Worm (Caenorhabditis elegans) whole organism, L4/young adult: ENCODE data around the gene srd-38.

Source experiments
- W03F9.2 ChIP-seq: fragments of 150-350 bp; optimal IDR thresholded peaks from 2 replicates; lab custom pipeline; 2014; ENCODE audit warnings: missing biosample characterization, missing genetic modification characterization
- dao-5 ChIP-seq: sonication (generic microtip); optimal IDR thresholded peaks from 2 replicates; lab custom pipeline; 2016; ENCODE audit warnings: missing genotype, missing genetic modification characterization, moderate library complexity, missing compliant biosample characterization
- him-1 ChIP-seq: sonication (generic microtip); optimal IDR thresholded peaks from 2 replicates; lab custom pipeline; 2016; ENCODE audit warnings: missing genotype, missing genetic modification reagents, missing genetic modification characterization, missing compliant biosample characterization

srd-38 gene

ce11 chrX:13267230-13267629 is 24.4 kb upstream of the srd-38 start, which contains the start of gene cyp-14A1:
Gene cyp-14A1, minus strand, starts transcription at chrX:13267355.
- no peak for TF ChIP-seq dao-5 (tag; lab: Kevin White, UChicago)

- no peak for TF ChIP-seq W03F9.2 (tag; lab: Kevin White, UChicago)
These were observed 22.0 kb upstream of the srd-38 start, which contains the start of gene cyp-14A2 for ce11 chrX:13269586-13269985. Gene cyp-14A2, minus strand, starts transcription at chrX:13269686.

- no peak for TF ChIP-seq him-1 (tag; lab: Kevin White, UChicago)
- TF ChIP-seq dao-5 (tag; lab: Kevin White, UChicago): no peak
- TF ChIP-seq W03F9.2 (tag; lab: Kevin White, UChicago): no peak
These were observed 17.5 kb upstream of the srd-38 start, which contains the start of gene cyp-14A3 for ce11 chrX:13274102-13274501. Gene cyp-14A3, minus strand, starts transcription at chrX:13274202.

ce11 chrX:13278876-13279275 is 12.7 kb upstream of the srd-38 start, which contains the start of gene phf-33:
Gene phf-33, minus strand, starts transcription at chrX:13278976.
- TF ChIP-seq dao-5 (tag; lab: Kevin White, UChicago) (no peak), him-1 (tag; lab: Kevin White, UChicago) (no peak), W03F9.2 (tag; lab: Kevin White, UChicago) (no peak)

- no peak for TF ChIP-seq dao-5 (tag; lab: Kevin White, UChicago)
- no peak for TF ChIP-seq W03F9.2 (tag; lab: Kevin White, UChicago)
- no peak for TF ChIP-seq him-1 (tag; lab: Kevin White, UChicago)
These were observed 8.1 kb upstream of the srd-38 start for ce11 chrX:13283462-13283861.

- TF ChIP-seq dao-5 (tag; lab: Kevin White, UChicago) (no peak), W03F9.2 (tag; lab: Kevin White, UChicago) (no peak), him-1 (tag; lab: Kevin White, UChicago) (no peak)
These were observed 7.5 kb upstream of the srd-38 start, which contains the start of gene cyp-14A4 for ce11 chrX:13284091-13284490. Gene cyp-14A4, minus strand, starts transcription at chrX:13284197.

ce11 chrX:13284618-13285017 is 7.0 kb upstream of the srd-38 start:
- TF ChIP-seq dao-5 (tag; lab: Kevin White, UChicago) (no peak), W03F9.2 (tag; lab: Kevin White, UChicago) (no peak), him-1 (tag; lab: Kevin White, UChicago) (no peak)

ce11 chrX:13286533-13286932 is 5.1 kb upstream of the srd-38 start, which contains the start of gene R04D3.2:
Gene R04D3.2, minus strand, starts transcription at chrX:13286633.
- TF ChIP-seq dao-5 (tag; lab: Kevin White, UChicago): no peak

ce11 chrX:13288715-13289114 is 2.9 kb upstream of the srd-38 start, which contains the start of gene R04D3.4:
Gene R04D3.4, minus strand, starts transcription at chrX:13288815.
- TF ChIP-seq W03F9.2 (tag; lab: Kevin White, UChicago) (no peak), him-1 (tag; lab: Kevin White, UChicago) (no peak), dao-5 (tag; lab: Kevin White, UChicago) (no peak)

ce11 chrX:13290531-13290930 is 1.1 kb upstream of the srd-38 start, which contains the start of gene R04D3.3:
Gene R04D3.3, minus strand, starts transcription at chrX:13290631.
- TF ChIP-seq dao-5 (tag; lab: Kevin White, UChicago) (no peak), him-1 (tag; lab: Kevin White, UChicago) (no peak), W03F9.2 (tag; lab: Kevin White, UChicago) (no peak)

ce11 chrX:13293023-13293422 is 1.4 kb downstream of the srd-38 start:
- TF ChIP-seq him-1 (tag; lab: Kevin White, UChicago): no peak
- TF ChIP-seq W03F9.2 (tag; lab: Kevin White, UChicago): no peak
- no peak for TF ChIP-seq dao-5 (tag; lab: Kevin White, UChicago)

ce11 chrX:13294669-13295068 is 3.1 kb downstream of the srd-38 start, which contains the start of gene srd-36:
Gene srd-36, minus strand, starts transcription at chrX:13294769.
- no peak for TF ChIP-seq W03F9.2 (tag; lab: Kevin White, UChicago)
- no peak for TF ChIP-seq him-1 (tag; lab: Kevin White, UChicago)
- TF ChIP-seq dao-5 (tag; lab: Kevin White, UChicago): no peak

- no peak for TF ChIP-seq him-1 (tag; lab: Kevin White, UChicago)
These were observed 8.9 kb downstream of the srd-38 start, which contains the start of gene srd-39 for ce11 chrX:13300503-13300902. Gene srd-39, minus strand, starts transcription at chrX:13300603.

- TF ChIP-seq W03F9.2 (tag; lab: Kevin White, UChicago): no peak
- no peak for TF ChIP-seq him-1 (tag; lab: Kevin White, UChicago)
- TF ChIP-seq dao-5 (tag; lab: Kevin White, UChicago): no peak
These were observed 11.8 kb downstream of the srd-38 start, which contains the start of gene srd-42 for ce11 chrX:13303357-13303756. Gene srd-42, minus strand, starts transcription at chrX:13303457.
